Fruit fly (Drosophila melanogaster) whole organism, prepupa: ENCODE data around the gene CG6048.

ENCODE experiments used
- CG10631 ChIP-seq: fragments of 200-800 bp; sonication (Bioruptor generic); optimal IDR thresholded peaks from 2 replicates; lab custom pipeline; 2016; ENCODE audit warnings: missing biosample characterization, missing genetic modification characterization
- CG10669 ChIP-seq: fragments of 200-800 bp; sonication (Bioruptor generic); optimal IDR thresholded peaks from 3 replicates; lab custom pipeline; 2018; ENCODE audit warnings: missing biosample characterization, mild to moderate bottlenecking, missing genetic modification characterization, moderate library complexity
- CG11294 ChIP-seq: fragments of 200-800 bp; sonication (Bioruptor generic); IDR thresholded peaks from 2 replicates; pipeline ENCODE4 v1.3.6; 2022; ENCODE audit warnings: missing biosample characterization, missing genetic modification characterization
- CG11902 ChIP-seq: fragments of 200-800 bp; sonication (Bioruptor generic); optimal IDR thresholded peaks from 3 replicates; lab custom pipeline; 2016; ENCODE audit warnings: missing biosample characterization, missing genetic modification characterization
- CG15336 ChIP-seq: fragments of 200-800 bp; sonication (Bioruptor generic); IDR thresholded peaks from 2 replicates; pipeline ENCODE4 v1.3.6; 2022; ENCODE audit warnings: missing biosample characterization, missing genetic modification characterization
- CG1621 ChIP-seq: fragments of 200-800 bp; sonication (Bioruptor generic); optimal IDR thresholded peaks from 3 replicates; lab custom pipeline; 2018; ENCODE audit warnings: missing biosample characterization, mild to moderate bottlenecking, missing genetic modification characterization
- CG16779 ChIP-seq: fragments of 200-800 bp; sonication (Bioruptor generic); optimal IDR thresholded peaks from 3 replicates; lab custom pipeline; 2017; ENCODE audit warnings: missing biosample characterization, mild to moderate bottlenecking, missing genetic modification characterization
- CG3032 ChIP-seq: fragments of 200-800 bp; optimal IDR thresholded peaks from 2 replicates; lab custom pipeline; 2019; ENCODE audit warnings: missing biosample characterization, mild to moderate bottlenecking, missing genetic modification characterization, moderate library complexity
- CG31627 ChIP-seq: fragments of 200-800 bp; sonication (Bioruptor generic); optimal IDR thresholded peaks from 3 replicates; lab custom pipeline; 2016; ENCODE audit warnings: missing biosample characterization, missing genetic modification characterization
- CG3919 ChIP-seq: fragments of 200-800 bp; sonication (Bioruptor generic); optimal IDR thresholded peaks from 3 replicates; lab custom pipeline; 2016; ENCODE audit warnings: missing biosample characterization, missing genetic modification characterization
- CG4318 ChIP-seq: fragments of 200-800 bp; sonication (Bioruptor generic); optimal IDR thresholded peaks from 3 replicates; lab custom pipeline; 2017; ENCODE audit warnings: missing biosample characterization, mild to moderate bottlenecking, missing genetic modification characterization
- CG6163 ChIP-seq: fragments of 200-800 bp; sonication (Bioruptor generic); IDR thresholded peaks from 3 replicates; pipeline ENCODE4 v1.3.6; 2022; ENCODE audit warnings: missing biosample characterization, missing genetic modification characterization
- CG6854 ChIP-seq: fragments of 200-800 bp; sonication (Bioruptor generic); optimal IDR thresholded peaks from 2 replicates; lab custom pipeline; 2017; ENCODE audit warnings: missing biosample characterization, mild to moderate bottlenecking, missing genetic modification characterization
- CG7368 ChIP-seq: fragments of 200-800 bp; sonication (Bioruptor generic); optimal IDR thresholded peaks from 3 replicates; lab custom pipeline; 2016; ENCODE audit warnings: missing biosample characterization, missing genetic modification characterization
- CG8119 ChIP-seq: fragments of 200-800 bp; sonication (Bioruptor generic); IDR thresholded peaks from 3 replicates; pipeline ENCODE4 v1.3.6; 2022; ENCODE audit warnings: missing biosample characterization, missing genetic modification characterization
- CG8319 ChIP-seq: fragments of 200-800 bp; sonication (Bioruptor generic); optimal IDR thresholded peaks from 3 replicates; lab custom pipeline; 2016; ENCODE audit warnings: missing biosample characterization, missing genetic modification characterization
- CG8632 ChIP-seq: fragments of 200-800 bp; sonication (Bioruptor generic); optimal IDR thresholded peaks from 3 replicates; lab custom pipeline; 2016; ENCODE audit warnings: missing biosample characterization, missing genetic modification characterization
- Eip75B ChIP-seq: fragments of 200-800 bp; sonication (Bioruptor generic); optimal IDR thresholded peaks from 3 replicates; lab custom pipeline; 2016; ENCODE audit warnings: missing biosample characterization, missing genetic modification characterization
- Eip78C ChIP-seq: fragments of 200-800 bp; sonication (Bioruptor generic); peaks from one replicate; lab custom pipeline; 2016; ENCODE audit warnings: missing biosample characterization, missing genetic modification characterization
- Eip93F ChIP-seq: fragments of 200-800 bp; sonication (Bioruptor generic); optimal IDR thresholded peaks from 2 replicates; lab custom pipeline; 2016; ENCODE audit warnings: missing biosample characterization, mild to moderate bottlenecking, missing genetic modification characterization
- Ets21C ChIP-seq: fragments of 200-800 bp; sonication (Bioruptor generic); optimal IDR thresholded peaks from 3 replicates; lab custom pipeline; 2016; ENCODE audit warnings: missing biosample characterization, missing genetic modification characterization
- Ets96B ChIP-seq: fragments of 200-800 bp; optimal IDR thresholded peaks from 2 replicates; lab custom pipeline; 2019; ENCODE audit warnings: missing biosample characterization, mild to moderate bottlenecking, missing genetic modification characterization, moderate library complexity
- Gug ChIP-seq: fragments of 200-800 bp; sonication (Bioruptor generic); IDR thresholded peaks from 2 replicates; pipeline ENCODE4 v1.3.6; 2022; ENCODE audit warnings: missing biosample characterization, missing genetic modification characterization
- Hr4 ChIP-seq: fragments of 200-800 bp; sonication (Bioruptor generic); optimal IDR thresholded peaks from 3 replicates; lab custom pipeline; 2016; ENCODE audit warnings: missing biosample characterization, missing genetic modification characterization
- Met ChIP-seq: fragments of 200-800 bp; sonication (Bioruptor generic); optimal IDR thresholded peaks from 3 replicates; lab custom pipeline; 2016; ENCODE audit warnings: missing biosample characterization, missing genetic modification characterization
- OdsH ChIP-seq: fragments of 200-800 bp; sonication (Bioruptor generic); optimal IDR thresholded peaks from 3 replicates; lab custom pipeline; 2016; ENCODE audit warnings: missing biosample characterization, missing genetic modification characterization
- Smox ChIP-seq: fragments of 200-800 bp; sonication (Bioruptor generic); optimal IDR thresholded peaks from 3 replicates; lab custom pipeline; 2016; ENCODE audit warnings: missing biosample characterization, missing genetic modification characterization
- Sox102F ChIP-seq: fragments of 200-800 bp; sonication (Bioruptor generic); optimal IDR thresholded peaks from 2 replicates; lab custom pipeline; 2016; ENCODE audit warnings: missing biosample characterization, mild to moderate bottlenecking, missing genetic modification characterization
- Sox15 ChIP-seq: fragments of 200-800 bp; sonication (Bioruptor generic); optimal IDR thresholded peaks from 3 replicates; lab custom pipeline; 2016; ENCODE audit warnings: missing biosample characterization, missing genetic modification characterization
- achi ChIP-seq: fragments of 200-800 bp; sonication (Bioruptor generic); optimal IDR thresholded peaks from 3 replicates; lab custom pipeline; 2016; ENCODE audit warnings: missing biosample characterization, missing genetic modification characterization
- acj6 ChIP-seq: fragments of 200-800 bp; sonication (Bioruptor generic); optimal IDR thresholded peaks from 3 replicates; lab custom pipeline; 2016; ENCODE audit warnings: missing biosample characterization, missing genetic modification characterization
- cyc ChIP-seq: fragments of 200-800 bp; sonication (Bioruptor generic); optimal IDR thresholded peaks from 3 replicates; lab custom pipeline; 2016; ENCODE audit warnings: missing biosample characterization, missing genetic modification characterization
- fd59A ChIP-seq: fragments of 200-800 bp; sonication (Bioruptor generic); optimal IDR thresholded peaks from 2 replicates; lab custom pipeline; 2017; ENCODE audit warnings: missing biosample characterization, mild to moderate bottlenecking, missing genetic modification characterization, missing genetic modification reagents
- fd85E ChIP-seq: fragments of 200-800 bp; sonication (Bioruptor generic); optimal IDR thresholded peaks from 3 replicates; lab custom pipeline; 2016; ENCODE audit warnings: missing biosample characterization, missing genetic modification characterization
- fkh ChIP-seq: fragments of 200-800 bp; sonication (Bioruptor generic); optimal IDR thresholded peaks from 3 replicates; lab custom pipeline; 2017; ENCODE audit warnings: missing biosample characterization, mild to moderate bottlenecking, missing genetic modification characterization, moderate library complexity
- lz ChIP-seq: fragments of 200-800 bp; sonication (Bioruptor generic); optimal IDR thresholded peaks from 3 replicates; lab custom pipeline; 2016; ENCODE audit warnings: missing biosample characterization, missing genetic modification characterization
- net ChIP-seq: fragments of 200-800 bp; sonication (Bioruptor generic); optimal IDR thresholded peaks from 3 replicates; lab custom pipeline; 2016; ENCODE audit warnings: missing biosample characterization, missing genetic modification characterization
- pdm3 ChIP-seq: fragments of 200-800 bp; sonication (Bioruptor generic); optimal IDR thresholded peaks from 3 replicates; lab custom pipeline; 2016; ENCODE audit warnings: missing biosample characterization, missing genetic modification characterization
- salr ChIP-seq, 2 experiments: fragments of 200-800 bp; sonication (Bioruptor generic); optimal IDR thresholded peaks; 3 replicates each; lab custom pipeline; 2016 to 2018; ENCODE audit warnings: missing biosample characterization in 2 of 2, missing genetic modification characterization in 2 of 2, mild to moderate bottlenecking in 1 of 2
- spab ChIP-seq: fragments of 200-800 bp; sonication (Bioruptor generic); optimal IDR thresholded peaks from 2 replicates; lab custom pipeline; 2017; ENCODE audit warnings: missing biosample characterization, mild to moderate bottlenecking, missing genetic modification characterization, missing genetic modification reagents
- ss ChIP-seq, 2 experiments: fragments of 200-800 bp; sonication (Bioruptor generic); optimal IDR thresholded peaks; 2 replicates in 1 of 2; 3 replicates in 1 of 2; lab custom pipeline; 2017 to 2018; ENCODE audit warnings: mild to moderate bottlenecking in 2 of 2, missing biosample characterization in 2 of 2, missing genetic modification characterization in 2 of 2, moderate library complexity in 1 of 2
- svp ChIP-seq: fragments of 200-800 bp; sonication (Bioruptor generic); peaks from one replicate; lab custom pipeline; 2016; ENCODE audit warnings: missing biosample characterization, missing genetic modification characterization
- vri ChIP-seq: fragments of 200-800 bp; sonication (Bioruptor generic); optimal IDR thresholded peaks from 3 replicates; lab custom pipeline; 2016; ENCODE audit warnings: missing biosample characterization, mild to moderate bottlenecking, missing genetic modification characterization

CG6048 gene

dm6 chrX:5969860-5970665 lies 17.7 kb downstream of the CG6048 start (continued):
- TF ChIP-seq CG31627 (GFP tag; lab: Kevin White, UChicago) = peak; percentile 25
- TF ChIP-seq ss (GFP tag; optimal IDR thresholded peaks at IDR 0.05; lab: Kevin White, UChicago) = peak in 1 of 2 experiments; percentile 47
- no peak for TF ChIP-seq CG16779 (tag; lab: Kevin White, UChicago)
- TF ChIP-seq Smox (GFP tag; lab: Kevin White, UChicago) = peak; percentile 55
- TF ChIP-seq OdsH (GFP tag; lab: Kevin White, UChicago) = peak; percentile 33
- TF ChIP-seq Eip78C (GFP tag; lab: Kevin White, UChicago) = peak; percentile 86
- peak; percentile 19 for TF ChIP-seq spab (GFP tag; lab: Kevin White, UChicago)
- peak; percentile 46 for TF ChIP-seq CG10631 (GFP tag; lab: Kevin White, UChicago)
- no peak for TF ChIP-seq fd85E (GFP tag; lab: Kevin White, UChicago)
- no peak for TF ChIP-seq CG6854
- peak; percentile 33 for TF ChIP-seq Ets96B (tag; lab: Kevin White, UChicago)
- TF ChIP-seq CG11902 (GFP tag; lab: Kevin White, UChicago) = no peak
- TF ChIP-seq lz (GFP tag; lab: Kevin White, UChicago) = peak; percentile 23
- TF ChIP-seq cyc (GFP tag; lab: Kevin White, UChicago) = peak; percentile 29
- peak; percentile 41 for TF ChIP-seq CG15336 (GFP tag; lab: Robert Waterston, UW)
- no peak for TF ChIP-seq Ets21C (GFP tag; lab: Kevin White, UChicago)
- TF ChIP-seq fkh (GFP tag; lab: Kevin White, UChicago) = peak; percentile 39
- TF ChIP-seq fd59A (GFP tag; lab: Kevin White, UChicago) = no peak
- TF ChIP-seq vri (GFP tag; lab: Kevin White, UChicago) = no peak
- TF ChIP-seq CG11294 (GFP tag; lab: Robert Waterston, UW) = no peak
- TF ChIP-seq pdm3 (GFP tag; lab: Kevin White, UChicago) = peak; percentile 31

- no peak for TF ChIP-seq CG8632 (GFP tag; lab: Kevin White, UChicago)
- TF ChIP-seq acj6 (GFP tag; lab: Kevin White, UChicago) = no peak
- peak; percentile 45 for TF ChIP-seq Eip78C (GFP tag; lab: Kevin White, UChicago)
- TF ChIP-seq CG6854 = no peak
- TF ChIP-seq fd85E (GFP tag; lab: Kevin White, UChicago) = no peak
- no peak for TF ChIP-seq CG1621 (tag; lab: Kevin White, UChicago)
- no peak for TF ChIP-seq OdsH (GFP tag; lab: Kevin White, UChicago)
- no peak for TF ChIP-seq salr (GFP tag; optimal IDR thresholded peaks at IDR 0.05; lab: Kevin White, UChicago)
- TF ChIP-seq Ets96B (tag; lab: Kevin White, UChicago) = no peak
- peak; percentile 28 for TF ChIP-seq svp (GFP tag; lab: Kevin White, UChicago)
- no peak for TF ChIP-seq Met
Observed at dm6 chrX:5970666-5971057, 18.3 kb downstream of the CG6048 start.

- TF ChIP-seq Smox (GFP tag; lab: Kevin White, UChicago) (peak; percentile 49), CG1621 (tag; lab: Kevin White, UChicago) (peak; percentile 71), CG4318 (GFP tag; lab: Kevin White, UChicago) (peak; percentile 78), Eip75B (GFP tag; lab: Kevin White, UChicago) (peak; percentile 59), CG10669 (peak; percentile 66), cyc (GFP tag; lab: Kevin White, UChicago) (peak; percentile 63), Hr4 (GFP tag; lab: Kevin White, UChicago) (peak; percentile 90), salr (GFP tag; optimal IDR thresholded peaks at IDR 0.05; lab: Kevin White, UChicago) (peak; percentile 56 to 71), Eip93F (GFP tag; lab: Kevin White, UChicago) (no peak), CG6163 (GFP tag; lab: Robert Waterston, UW) (peak; percentile 94), CG10631 (GFP tag; lab: Kevin White, UChicago) (peak; percentile 76), fd85E (GFP tag; lab: Kevin White, UChicago) (no peak), Ets21C (GFP tag; lab: Kevin White, UChicago) (peak; percentile 37), Met (peak; percentile 36), Gug (peak; percentile 82), CG8319 (GFP tag; lab: Kevin White, UChicago) (peak; percentile 36), CG7368 (GFP tag; lab: Kevin White, UChicago) (peak; percentile 55), Sox102F (GFP tag; lab: Kevin White, UChicago) (peak; percentile 41), CG8119 (GFP tag; lab: Robert Waterston, UW) (peak; percentile 85), Sox15 (GFP tag; lab: Kevin White, UChicago) (peak; percentile 35), lz (GFP tag; lab: Kevin White, UChicago) (peak; percentile 59), net (GFP tag; lab: Kevin White, UChicago) (peak; percentile 68), CG8632 (GFP tag; lab: Kevin White, UChicago) (peak; percentile 36), CG3032 (tag; lab: Kevin White, UChicago) (peak; percentile 67), spab (GFP tag; lab: Kevin White, UChicago) (peak; percentile 50), pdm3 (GFP tag; lab: Kevin White, UChicago) (peak; percentile 80), CG31627 (GFP tag; lab: Kevin White, UChicago) (peak; percentile 67), CG11294 (GFP tag; lab: Robert Waterston, UW) (peak; percentile 55), achi (peak; percentile 77), CG3919 (GFP tag; lab: Kevin White, UChicago) (peak; percentile 75), fd59A (GFP tag; lab: Kevin White, UChicago) (peak; percentile 64), svp (GFP tag; lab: Kevin White, UChicago) (peak; percentile 51)
Observed at dm6 chrX:5972030-5972429, 19.7 kb downstream of the CG6048 start.
